Worm (Caenorhabditis elegans): ENCODE data around the gene T08G3.11.

DNA sequence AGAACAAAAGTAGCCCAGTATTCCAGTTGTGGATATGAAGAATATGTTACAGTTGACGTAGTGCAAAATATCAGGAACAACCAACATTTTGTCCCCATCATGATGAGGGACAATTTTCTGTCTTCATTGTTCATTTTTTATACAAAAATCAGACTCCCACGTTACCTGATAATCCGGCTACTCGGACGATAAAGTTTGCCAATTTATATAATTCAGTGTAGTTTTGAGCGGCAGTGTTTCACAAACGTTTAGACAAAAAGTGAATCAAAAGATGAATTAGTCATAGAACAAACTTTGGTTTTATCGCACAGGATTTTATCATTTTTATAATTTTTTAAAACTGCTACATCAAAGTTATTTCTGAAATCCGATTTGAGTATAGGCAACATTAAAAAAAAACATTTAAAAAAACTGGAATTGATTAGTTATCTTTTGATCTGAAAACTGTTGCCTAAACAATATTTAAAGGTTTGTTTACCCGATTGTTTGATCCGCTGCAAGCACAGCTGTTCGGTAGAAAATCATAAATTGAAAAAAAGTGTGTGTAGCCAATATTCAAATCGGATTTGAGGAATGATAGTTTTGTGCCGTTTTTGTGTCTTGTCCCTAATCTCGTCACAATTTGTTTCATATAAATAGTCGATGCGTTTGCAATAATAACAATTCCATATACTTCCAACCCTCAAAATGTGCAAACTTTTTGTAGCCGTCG, 1.9 kb upstream of the T08G3.11 start, which contains the start of the genes F57E7.4 and spig-6:
- TF ChIP-seq lin-13 (GFP tag; optimal IDR thresholded peaks at IDR 0.05) (no peak), ztf-11 (tag; optimal IDR thresholded peaks at IDR 0.05) (no peak), ztf-4 (tag; optimal IDR thresholded peaks at IDR 0.05) (no peak), lsy-2 (tag; optimal IDR thresholded peaks at IDR 0.05) (no peak), F13H6.1 (tag; optimal IDR thresholded peaks at IDR 0.05) (no peak), unc-62 (GFP tag; optimal IDR thresholded peaks at IDR 0.05) (no peak), elt-3 (tag; optimal IDR thresholded peaks at IDR 0.05) (no peak), skn-1 (tag; optimal IDR thresholded peaks at IDR 0.05) (no peak), ceh-16 (tag; optimal IDR thresholded peaks at IDR 0.05) (no peak), zag-1 (tag; optimal IDR thresholded peaks at IDR 0.05) (no peak), unc-39 (tag; optimal IDR thresholded peaks at IDR 0.05) (no peak), blmp-1 (tag; optimal IDR thresholded peaks at IDR 0.05; ENCODE audit: insufficient read depth) (no peak), nhr-25 (tag; optimal IDR thresholded peaks at IDR 0.05) (no peak)

All from whole organism, L2 larva.